Fruit fly (Drosophila melanogaster) whole organism, prepupa: Measurements from ENCODE around the gene Nepl12.

Experiments used
- Blimp-1 ChIP-seq: fragments of 200-800 bp; sonication (Bioruptor generic); optimal IDR thresholded peaks from 3 replicates; lab custom pipeline; 2017; ENCODE audit warnings: missing biosample characterization, missing genetic modification characterization, mild to moderate bottlenecking, moderate library complexity, missing genetic modification reagents
- CG11294 ChIP-seq: fragments of 200-800 bp; sonication (Bioruptor generic); IDR thresholded peaks from 2 replicates; pipeline ENCODE4 v1.3.6; 2022; ENCODE audit warnings: missing biosample characterization, missing genetic modification characterization
- CG31627 ChIP-seq: fragments of 200-800 bp; sonication (Bioruptor generic); optimal IDR thresholded peaks from 3 replicates; lab custom pipeline; 2016; ENCODE audit warnings: missing biosample characterization, missing genetic modification characterization
- CG7368 ChIP-seq: fragments of 200-800 bp; sonication (Bioruptor generic); optimal IDR thresholded peaks from 3 replicates; lab custom pipeline; 2016; ENCODE audit warnings: missing biosample characterization, missing genetic modification characterization
- Eip75B ChIP-seq: fragments of 200-800 bp; sonication (Bioruptor generic); optimal IDR thresholded peaks from 3 replicates; lab custom pipeline; 2016; ENCODE audit warnings: missing biosample characterization, missing genetic modification characterization
- Gug ChIP-seq: fragments of 200-800 bp; sonication (Bioruptor generic); IDR thresholded peaks from 2 replicates; pipeline ENCODE4 v1.3.6; 2022; ENCODE audit warnings: missing biosample characterization, missing genetic modification characterization
- Hr38 ChIP-seq: sonication (Bioruptor generic); optimal IDR thresholded peaks from 2 replicates; lab custom pipeline; 2016; ENCODE audit warnings: missing biosample characterization, missing genetic modification characterization
- Hr39 ChIP-seq: fragments of 200-800 bp; sonication (Bioruptor generic); optimal IDR thresholded peaks from 2 replicates; lab custom pipeline; 2016; ENCODE audit warnings: missing biosample characterization, missing genetic modification characterization
- Sox15 ChIP-seq: fragments of 200-800 bp; sonication (Bioruptor generic); optimal IDR thresholded peaks from 3 replicates; lab custom pipeline; 2016; ENCODE audit warnings: missing biosample characterization, missing genetic modification characterization
- cyc ChIP-seq: fragments of 200-800 bp; sonication (Bioruptor generic); optimal IDR thresholded peaks from 3 replicates; lab custom pipeline; 2016; ENCODE audit warnings: missing biosample characterization, missing genetic modification characterization
- svp ChIP-seq: fragments of 200-800 bp; sonication (Bioruptor generic); peaks from one replicate; lab custom pipeline; 2016; ENCODE audit warnings: missing biosample characterization, missing genetic modification characterization
- vri ChIP-seq: fragments of 200-800 bp; sonication (Bioruptor generic); optimal IDR thresholded peaks from 3 replicates; lab custom pipeline; 2016; ENCODE audit warnings: missing biosample characterization, mild to moderate bottlenecking, missing genetic modification characterization

DNA sequence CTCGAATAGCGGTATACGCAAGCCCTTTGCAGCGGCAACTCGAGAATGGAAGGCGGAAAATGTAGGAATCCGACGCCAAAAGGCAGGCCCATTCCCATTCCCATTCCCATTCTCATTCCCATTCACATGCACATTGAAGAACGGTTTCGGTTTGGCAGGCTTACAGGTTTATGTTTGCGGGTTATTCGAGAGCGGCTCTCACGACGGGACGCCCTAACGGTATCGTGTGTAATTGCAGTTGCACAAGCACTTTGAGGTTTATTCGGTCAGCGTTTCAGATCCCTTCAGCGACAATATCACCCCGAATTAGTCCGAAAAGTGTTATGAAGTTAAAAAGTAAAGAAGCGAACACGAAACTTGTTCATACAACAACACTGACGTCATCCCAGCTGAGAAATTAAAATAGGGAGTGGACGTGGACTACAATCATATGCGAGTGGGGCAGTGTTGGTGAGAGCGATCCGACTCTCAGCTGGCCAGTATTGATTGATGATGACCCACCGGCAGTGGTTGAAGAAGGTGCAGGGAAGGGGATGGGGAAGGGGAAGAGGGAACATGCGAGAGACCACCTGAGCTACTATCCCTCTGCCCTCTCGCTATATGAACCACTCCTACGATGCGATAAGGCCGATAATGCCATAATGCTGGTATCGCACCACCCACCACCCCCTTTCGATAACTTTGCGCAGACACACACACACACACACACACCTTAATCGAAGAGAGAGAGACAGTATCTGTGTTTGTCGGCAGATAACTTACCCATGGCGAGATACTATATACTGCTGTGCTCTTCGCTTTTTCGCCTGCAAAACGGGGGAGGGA lies 29.1 kb downstream of the Nepl12 start:
- no peak for TF ChIP-seq Blimp-1 (GFP tag; lab: Kevin White, UChicago)
- TF ChIP-seq CG7368 (GFP tag; lab: Kevin White, UChicago): no peak
- TF ChIP-seq Hr38: no peak
- no peak for TF ChIP-seq Sox15 (GFP tag; lab: Kevin White, UChicago)
- TF ChIP-seq svp (GFP tag; lab: Kevin White, UChicago): peak; percentile 85
- no peak for TF ChIP-seq Eip75B
- TF ChIP-seq CG11294 (GFP tag; lab: Robert Waterston, UW): no peak
- peak; percentile 99 for TF ChIP-seq vri
- no peak for TF ChIP-seq cyc (GFP tag; lab: Kevin White, UChicago)
- no peak for TF ChIP-seq Gug (GFP tag; lab: Robert Waterston, UW)
- TF ChIP-seq CG31627: no peak
- TF ChIP-seq Hr39 (GFP tag; lab: Kevin White, UChicago): no peak
